Worm (Caenorhabditis elegans) whole organism, L4/young adult: Measurements from ENCODE around the gene pqn-22.

Experiments used
- dao-5 ChIP-seq: sonication (generic microtip); optimal IDR thresholded peaks from 2 replicates; lab custom pipeline; 2016; ENCODE audit warnings: missing genotype, missing genetic modification characterization, moderate library complexity, missing compliant biosample characterization
- him-1 ChIP-seq: sonication (generic microtip); optimal IDR thresholded peaks from 2 replicates; lab custom pipeline; 2016; ENCODE audit warnings: missing genotype, missing genetic modification reagents, missing genetic modification characterization, missing compliant biosample characterization

ce11 chrIV:5973947-5974495, 59.4 kb downstream of the pqn-22 start:
- TF ChIP-seq him-1 (peak; percentile 75), dao-5 (no peak)
